Worm (Caenorhabditis elegans): Measurements from ENCODE around the gene epg-9.
A peak's percentile ranks its signal among the peaks of the same experiment; 100 is the strongest.

epg-9 gene

ce11 chrIV:2634992-2635391 lies 34.1 kb downstream of the epg-9 start:
- no peak for TF ChIP-seq aly-2 (tag; optimal IDR thresholded peaks at IDR 0.05)
- no peak for TF ChIP-seq ztf-4 (tag; optimal IDR thresholded peaks at IDR 0.05)
- TF ChIP-seq snpc-4 (tag; optimal IDR thresholded peaks at IDR 0.05): no peak
- no peak for TF ChIP-seq eor-1 (tag; optimal IDR thresholded peaks at IDR 0.05)
- no peak for TF ChIP-seq nhr-12 (tag; optimal IDR thresholded peaks at IDR 0.05)
- no peak for TF ChIP-seq R02D3.7 (tag; optimal IDR thresholded peaks at IDR 0.05)
- no peak for TF ChIP-seq ceh-82 (tag; optimal IDR thresholded peaks at IDR 0.05)
- TF ChIP-seq nhr-28 (tag; optimal IDR thresholded peaks at IDR 0.05): no peak
- no peak for TF ChIP-seq unc-62 (GFP tag; optimal IDR thresholded peaks at IDR 0.05)
- TF ChIP-seq egl-27 (tag; optimal IDR thresholded peaks at IDR 0.05): no peak

- TF ChIP-seq aly-2 (tag; optimal IDR thresholded peaks at IDR 0.05) (no peak), nhr-76 (tag; optimal IDR thresholded peaks at IDR 0.05) (no peak), nfya-1 (tag; optimal IDR thresholded peaks at IDR 0.05; ENCODE audit: insufficient read depth) (peak; percentile 16), elt-2 (tag; optimal IDR thresholded peaks at IDR 0.05) (no peak), nhr-28 (tag; optimal IDR thresholded peaks at IDR 0.05) (no peak), mdl-1 (tag; optimal IDR thresholded peaks at IDR 0.05) (no peak), ztf-11 (tag; optimal IDR thresholded peaks at IDR 0.05) (no peak), unc-39 (tag; optimal IDR thresholded peaks at IDR 0.05) (no peak), nhr-11 (tag; optimal IDR thresholded peaks at IDR 0.05) (no peak), ama-1 (optimal IDR thresholded peaks at IDR 0.05) (no peak), daf-12 (tag; optimal IDR thresholded peaks at IDR 0.05) (no peak), fkh-2 (tag; optimal IDR thresholded peaks at IDR 0.05) (no peak), nhr-43 (tag; optimal IDR thresholded peaks at IDR 0.05; ENCODE audit: poor library complexity, severe bottlenecking) (peak; percentile 4), pha-4 (tag; optimal IDR thresholded peaks at IDR 0.05) (peak; percentile 14), hmg-11 (tag; optimal IDR thresholded peaks at IDR 0.05) (peak; percentile 13), R02D3.7 (tag; optimal IDR thresholded peaks at IDR 0.05) (no peak), ceh-28 (tag; optimal IDR thresholded peaks at IDR 0.05) (peak; percentile 95), pqm-1 (tag; optimal IDR thresholded peaks at IDR 0.05) (no peak), lsy-12 (tag; optimal IDR thresholded peaks at IDR 0.05) (peak; percentile 19), zag-1 (tag; optimal IDR thresholded peaks at IDR 0.05) (no peak), lin-39 (tag; optimal IDR thresholded peaks at IDR 0.05) (no peak), egl-27 (tag; optimal IDR thresholded peaks at IDR 0.05) (no peak), lin-15B (tag; optimal IDR thresholded peaks at IDR 0.05) (peak; percentile 21), elt-3 (tag; optimal IDR thresholded peaks at IDR 0.05) (no peak), ceh-82 (tag; optimal IDR thresholded peaks at IDR 0.05) (peak; percentile 28), nhr-67 (tag; optimal IDR thresholded peaks at IDR 0.05) (no peak)
These were observed 38.8 kb downstream of the epg-9 start for ce11 chrIV:2639666-2640273.

DNA sequence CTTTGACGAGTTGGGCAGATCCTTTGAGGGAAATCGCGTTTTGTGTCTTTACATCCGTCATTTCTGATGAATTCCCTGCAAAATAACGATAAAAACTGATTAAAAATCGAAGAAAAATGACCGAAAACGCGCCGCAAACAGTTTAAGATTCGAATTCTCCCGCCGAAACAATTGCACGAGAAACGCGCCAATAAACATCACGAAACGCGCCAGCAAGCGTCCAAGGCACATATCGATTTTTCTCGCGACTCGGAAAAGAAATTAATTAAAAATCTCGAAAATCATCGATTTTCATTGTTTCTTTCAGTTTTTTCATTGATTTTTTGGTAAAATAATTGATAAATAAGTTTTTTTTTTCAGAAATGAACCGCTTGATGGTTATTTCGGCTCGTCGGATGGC lies 40.0 kb downstream of the epg-9 start, which contains the start of the genes mdf-2 and nduv-3:
mdf-2 (minus strand) TSS at position 176 of the 400 bp plus-strand sequence.
nduv-3 (plus strand) TSS at position 361 of the 400 bp plus-strand sequence.
- TF ChIP-seq ztf-11 (tag; optimal IDR thresholded peaks at IDR 0.05): no peak
- no peak for TF ChIP-seq tbx-2 (tag; optimal IDR thresholded peaks at IDR 0.05)
- peak; percentile 1 for TF ChIP-seq ceh-82 (tag; optimal IDR thresholded peaks at IDR 0.05)
- no peak for TF ChIP-seq sea-2 (GFP tag; optimal IDR thresholded peaks at IDR 0.05)
- TF ChIP-seq zag-1 (tag; optimal IDR thresholded peaks at IDR 0.05): no peak
- peak; percentile 81 for TF ChIP-seq egl-5 (tag; optimal IDR thresholded peaks at IDR 0.05)
- peak; percentile 90 for TF ChIP-seq lin-15B (tag; optimal IDR thresholded peaks at IDR 0.05)
- no peak for TF ChIP-seq nhr-28 (tag; optimal IDR thresholded peaks at IDR 0.05)
- TF ChIP-seq jun-1 (tag; optimal IDR thresholded peaks at IDR 0.05): peak; percentile 38
- no peak for TF ChIP-seq ceh-16 (tag; optimal IDR thresholded peaks at IDR 0.05)
- TF ChIP-seq mdl-1 (tag; optimal IDR thresholded peaks at IDR 0.05): no peak
- TF ChIP-seq nhr-67 (tag; optimal IDR thresholded peaks at IDR 0.05): no peak
- TF ChIP-seq ama-1 (optimal IDR thresholded peaks at IDR 0.05): no peak
- peak; percentile 33 for TF ChIP-seq R02D3.7 (tag; optimal IDR thresholded peaks at IDR 0.05)
- TF ChIP-seq ceh-28 (tag; optimal IDR thresholded peaks at IDR 0.05): peak; percentile 94
- no peak for TF ChIP-seq ztf-4 (tag; optimal IDR thresholded peaks at IDR 0.05)
- TF ChIP-seq lin-39 (tag; optimal IDR thresholded peaks at IDR 0.05): peak; percentile 40
- TF ChIP-seq nfya-1 (tag; optimal IDR thresholded peaks at IDR 0.05; ENCODE audit: insufficient read depth): peak; percentile 83
- TF ChIP-seq ceh-9 (tag; optimal IDR thresholded peaks at IDR 0.05): no peak
- TF ChIP-seq nhr-77 (tag; optimal IDR thresholded peaks at IDR 0.05): no peak
- no peak for TF ChIP-seq ZK546.5 (tag; optimal IDR thresholded peaks at IDR 0.05)
- peak; percentile 62 for TF ChIP-seq snpc-4 (tag; optimal IDR thresholded peaks at IDR 0.05)
- TF ChIP-seq fkh-10 (GFP tag; optimal IDR thresholded peaks at IDR 0.05): no peak
- TF ChIP-seq nhr-23 (tag; optimal IDR thresholded peaks at IDR 0.05): peak; percentile 82
- TF ChIP-seq elt-3 (tag; optimal IDR thresholded peaks at IDR 0.05): no peak
- peak; percentile 24 for TF ChIP-seq nhr-43 (tag; optimal IDR thresholded peaks at IDR 0.05; ENCODE audit: poor library complexity, severe bottlenecking)
- TF ChIP-seq nhr-237 (tag; optimal IDR thresholded peaks at IDR 0.05): no peak
- TF ChIP-seq daf-12 (tag; optimal IDR thresholded peaks at IDR 0.05): no peak
- TF ChIP-seq nhr-11 (tag; optimal IDR thresholded peaks at IDR 0.05): no peak
- peak; percentile 4 for TF ChIP-seq pqm-1 (tag; optimal IDR thresholded peaks at IDR 0.05)
- no peak for TF ChIP-seq lsy-12 (tag; optimal IDR thresholded peaks at IDR 0.05)
- TF ChIP-seq skn-1 (tag; optimal IDR thresholded peaks at IDR 0.05): peak; percentile 28
- peak; percentile 31 for TF ChIP-seq hmg-11 (tag; optimal IDR thresholded peaks at IDR 0.05)
- TF ChIP-seq aly-2 (tag; optimal IDR thresholded peaks at IDR 0.05): no peak
- TF ChIP-seq nhr-76 (tag; optimal IDR thresholded peaks at IDR 0.05): no peak
- no peak for TF ChIP-seq nhr-12 (tag; optimal IDR thresholded peaks at IDR 0.05)
- TF ChIP-seq eor-1 (tag; optimal IDR thresholded peaks at IDR 0.05): no peak
- peak; percentile 73 for TF ChIP-seq nhr-25 (tag; optimal IDR thresholded peaks at IDR 0.05)
- no peak for TF ChIP-seq fkh-2 (tag; optimal IDR thresholded peaks at IDR 0.05)
- no peak for TF ChIP-seq elt-1 (tag; optimal IDR thresholded peaks at IDR 0.05)

Measured in whole organism, L3 larva.